Worm (Caenorhabditis elegans) whole organism, young adult: ENCODE results near the gene F44F4.3.
A peak's percentile ranks its signal among the peaks of the same experiment; 100 is the strongest.

ENCODE experiments used
- B0019.2 ChIP-seq: fragments of 200-800 bp; sonication (Bioruptor generic); conservative IDR thresholded peaks from 2 replicates; pipeline ENCODE4 v1.3.6; 2022; ENCODE audit warnings: missing genetic modification reagents, missing genetic modification characterization, missing compliant biosample characterization
- C06A6.2 ChIP-seq: fragments of 200-800 bp; sonication (Bioruptor generic); conservative IDR thresholded peaks from 2 replicates; pipeline ENCODE4 v1.3.6; 2022; ENCODE audit warnings: missing genetic modification characterization, missing compliant biosample characterization
- C17E4.6 ChIP-seq: fragments of 200-800 bp; sonication (Bioruptor generic); IDR thresholded peaks from 2 replicates; pipeline ENCODE4 v1.3.6; 2022; ENCODE audit warnings: missing genetic modification reagents, missing genetic modification characterization, missing compliant biosample characterization
- D2030.7 ChIP-seq: fragments of 200-800 bp; sonication (Bioruptor generic); IDR thresholded peaks from 2 replicates; pipeline ENCODE4 v1.3.6; 2022; ENCODE audit warnings: missing genetic modification reagents, missing genetic modification characterization, missing compliant biosample characterization
- F37B4.10 ChIP-seq: fragments of 200-800 bp; sonication (Bioruptor generic); IDR thresholded peaks from 2 replicates; pipeline ENCODE4 v1.3.6; 2022; ENCODE audit warnings: missing genetic modification characterization, missing compliant biosample characterization
- F57A8.1 ChIP-seq: fragments of 200-800 bp; sonication (Bioruptor generic); optimal IDR thresholded peaks from 2 replicates; lab custom pipeline; 2018; ENCODE audit warnings: mild to moderate bottlenecking, missing genetic modification characterization, moderate library complexity, missing compliant biosample characterization
- F57C9.4 ChIP-seq: sonication (generic microtip); optimal IDR thresholded peaks from 2 replicates; lab custom pipeline; 2017; ENCODE audit warnings: mild to moderate bottlenecking, missing genetic modification characterization, missing compliant biosample characterization
- K11D2.4 ChIP-seq: fragments of 200-800 bp; sonication (Bioruptor generic); IDR thresholded peaks from 2 replicates; pipeline ENCODE4 v1.3.6; 2022; ENCODE audit warnings: missing genetic modification reagents, missing genetic modification characterization, missing compliant biosample characterization
- K12H6.12 ChIP-seq: fragments of 200-800 bp; sonication (Bioruptor generic); optimal IDR thresholded peaks from 2 replicates; lab custom pipeline; 2018; ENCODE audit warnings: mild to moderate bottlenecking, missing genetic modification characterization, missing compliant biosample characterization
- Y53G8AR.9 ChIP-seq: fragments of 200-800 bp; sonication (Bioruptor generic); conservative IDR thresholded peaks from 2 replicates; pipeline ENCODE4 v1.3.6; 2022; ENCODE audit warnings: missing genetic modification reagents, missing genetic modification characterization, missing compliant biosample characterization
- Y56A3A.18 ChIP-seq: fragments of 200-800 bp; sonication (Bioruptor generic); IDR thresholded peaks from 2 replicates; pipeline ENCODE4 v1.3.6; 2022; ENCODE audit warnings: missing genetic modification reagents, missing genetic modification characterization, missing compliant biosample characterization
- ama-1 ChIP-seq, 3 experiments: fragments of 150-350 bp in 1 of 3; sonication (generic microtip) in 2 of 3; optimal IDR thresholded peaks; 2 replicates each; lab custom pipeline; 2014 to 2018; ENCODE audit warnings: missing biosample characterization in 2 of 3, missing genetic modification characterization in 2 of 3, missing genetic modification reagents in 2 of 3
- aptf-3 ChIP-seq: fragments of 200-800 bp; sonication (Bioruptor generic); IDR thresholded peaks from 2 replicates; pipeline ENCODE4 v1.3.6; 2022; ENCODE audit warnings: missing genetic modification characterization, missing compliant biosample characterization
- attf-3 ChIP-seq: fragments of 200-800 bp; sonication (Bioruptor generic); conservative IDR thresholded peaks from 2 replicates; pipeline ENCODE4 v1.3.6; 2022; ENCODE audit warnings: missing genetic modification reagents, missing genetic modification characterization, missing compliant biosample characterization
- bed-2 ChIP-seq: fragments of 200-800 bp; sonication (Bioruptor generic); IDR thresholded peaks from 2 replicates; pipeline ENCODE4 v1.3.6; 2022; ENCODE audit warnings: missing genetic modification reagents, missing genetic modification characterization, missing compliant biosample characterization
- ccch-3 ChIP-seq: fragments of 200-800 bp; sonication (Bioruptor generic); optimal IDR thresholded peaks from 2 replicates; lab custom pipeline; 2018; ENCODE audit warnings: mild to moderate bottlenecking, missing genetic modification characterization, missing compliant biosample characterization
- cebp-2 ChIP-seq: fragments of 200-800 bp; sonication (Bioruptor generic); IDR thresholded peaks from 2 replicates; pipeline ENCODE4 v1.3.6; 2022; ENCODE audit warnings: missing genetic modification characterization, missing compliant biosample characterization
- ceh-27 ChIP-seq: fragments of 200-800 bp; sonication (Bioruptor generic); optimal IDR thresholded peaks from 2 replicates; lab custom pipeline; 2018; ENCODE audit warnings: mild to moderate bottlenecking, missing genetic modification characterization, moderate library complexity, missing compliant biosample characterization
- ceh-40 ChIP-seq: fragments of 200-800 bp; sonication (Bioruptor generic); IDR thresholded peaks from 2 replicates; pipeline ENCODE4 v1.3.6; 2022; ENCODE audit warnings: missing genetic modification characterization, missing compliant biosample characterization
- ceh-58 ChIP-seq: fragments of 200-800 bp; sonication (Bioruptor generic); IDR thresholded peaks from 2 replicates; pipeline ENCODE4 v1.3.6; 2022; ENCODE audit warnings: missing genetic modification characterization, missing compliant biosample characterization
- ceh-91 ChIP-seq: fragments of 200-800 bp; sonication (Bioruptor generic); IDR thresholded peaks from 2 replicates; pipeline ENCODE4 v1.3.6; 2022; ENCODE audit warnings: missing genetic modification reagents, missing genetic modification characterization, missing compliant biosample characterization
- dpff-1 ChIP-seq: sonication (generic microtip); optimal IDR thresholded peaks from 2 replicates; lab custom pipeline; 2017; ENCODE audit warnings: mild to moderate bottlenecking, missing genetic modification characterization, missing compliant biosample characterization
- dpl-1 ChIP-seq: fragments of 150-350 bp; optimal IDR thresholded peaks from 2 replicates; lab custom pipeline; 2014; ENCODE audit warnings: missing biosample characterization, missing genetic modification reagents, missing genetic modification characterization
- egl-44 ChIP-seq: fragments of 200-800 bp; sonication (Bioruptor generic); IDR thresholded peaks from 2 replicates; pipeline ENCODE4 v1.3.6; 2022; ENCODE audit warnings: missing genetic modification reagents, missing genetic modification characterization, missing compliant biosample characterization
- gei-17 ChIP-seq: fragments of 200-800 bp; sonication (Bioruptor generic); optimal IDR thresholded peaks from 2 replicates; lab custom pipeline; 2018; ENCODE audit warnings: mild to moderate bottlenecking, missing genetic modification characterization, missing compliant biosample characterization
- him-1 ChIP-seq: sonication (generic microtip); optimal IDR thresholded peaks from 2 replicates; lab custom pipeline; 2016; ENCODE audit warnings: missing genotype, missing genetic modification reagents, missing genetic modification characterization, missing compliant biosample characterization
- hlh-12 ChIP-seq: sonication (generic microtip); optimal IDR thresholded peaks from 2 replicates; lab custom pipeline; 2016; ENCODE audit warnings: missing genetic modification characterization, missing compliant biosample characterization
- lin-26 ChIP-seq: fragments of 200-800 bp; sonication (Bioruptor generic); IDR thresholded peaks from 2 replicates; pipeline ENCODE4 v1.3.6; 2022; ENCODE audit warnings: missing genetic modification reagents, missing genetic modification characterization, missing compliant biosample characterization
- lin-35 ChIP-seq, 3 experiments: fragments of 150-350 bp in 2 of 3; sonication (generic microtip) in 1 of 3; optimal IDR thresholded peaks; 2 replicates each; lab custom pipeline; 2014 to 2018; ENCODE audit warnings: missing biosample characterization in 3 of 3, missing genetic modification characterization in 3 of 3, missing genetic modification reagents in 3 of 3
- madf-10 ChIP-seq: sonication (generic microtip); optimal IDR thresholded peaks from 2 replicates; lab custom pipeline; 2016; ENCODE audit warnings: mild to moderate bottlenecking, missing genetic modification characterization, missing compliant biosample characterization
- nfyb-1 ChIP-seq: fragments of 200-800 bp; sonication (Bioruptor generic); IDR thresholded peaks from 2 replicates; pipeline ENCODE4 v1.3.6; 2022; ENCODE audit warnings: missing genetic modification reagents, missing genetic modification characterization, missing compliant biosample characterization
- nhr-27 ChIP-seq: fragments of 200-800 bp; sonication (Bioruptor generic); optimal IDR thresholded peaks from 2 replicates; lab custom pipeline; 2018; ENCODE audit warnings: mild to moderate bottlenecking, missing genetic modification characterization, moderate library complexity, missing compliant biosample characterization
- pha-4 ChIP-seq: fragments of 150-350 bp; sonication (generic microtip); optimal IDR thresholded peaks from 2 replicates; lab custom pipeline; 2014; ENCODE audit warnings: missing biosample characterization, missing genetic modification reagents, missing genetic modification characterization
- rcor-1 ChIP-seq: fragments of 200-800 bp; sonication (Bioruptor generic); IDR thresholded peaks from 2 replicates; pipeline ENCODE4 v1.3.6; 2022; ENCODE audit warnings: missing genetic modification reagents, missing genetic modification characterization, missing compliant biosample characterization
- repo-1 ChIP-seq: sonication (generic microtip); optimal IDR thresholded peaks from 2 replicates; lab custom pipeline; 2017; ENCODE audit warnings: mild to moderate bottlenecking, missing genetic modification characterization, missing compliant biosample characterization
- snpc-1.3 ChIP-seq: sonication (generic microtip); optimal IDR thresholded peaks from 2 replicates; lab custom pipeline; 2017; ENCODE audit warnings: missing genetic modification characterization, mild to moderate bottlenecking, missing compliant biosample characterization, antibody characterized with exemption, moderate library complexity, missing genotype, missing genetic modification reagents; ENCODE audit not compliant: insufficient read depth
- snpc-4 ChIP-seq, 5 experiments: fragments of 150-350 bp in 1 of 5; sonication (generic microtip) in 4 of 5; optimal IDR thresholded peaks; 2 replicates each; lab custom pipeline; 2014 to 2018; ENCODE audit warnings: missing genetic modification characterization in 5 of 5, missing biosample characterization in 3 of 5, antibody characterized with exemption in 2 of 5, mild to moderate bottlenecking in 2 of 5, missing compliant biosample characterization in 2 of 5, missing genotype in 2 of 5, moderate library complexity in 2 of 5, missing genetic modification reagents in 1 of 5
- sptf-2 ChIP-seq: fragments of 200-800 bp; sonication (Bioruptor generic); optimal IDR thresholded peaks from 2 replicates; lab custom pipeline; 2018; ENCODE audit warnings: mild to moderate bottlenecking, missing genetic modification characterization, missing compliant biosample characterization
- tlf-1 ChIP-seq: fragments of 200-800 bp; sonication (Bioruptor generic); optimal IDR thresholded peaks from 2 replicates; lab custom pipeline; 2018; ENCODE audit warnings: mild to moderate bottlenecking, missing genetic modification characterization, missing compliant biosample characterization
- zfh-2 ChIP-seq: fragments of 200-800 bp; sonication (Bioruptor generic); conservative IDR thresholded peaks from 2 replicates; pipeline ENCODE4 v1.3.6; 2022; ENCODE audit warnings: missing genetic modification reagents, missing genetic modification characterization, missing compliant biosample characterization
- ztf-18 ChIP-seq: sonication (generic microtip); optimal IDR thresholded peaks from 2 replicates; lab custom pipeline; 2016; ENCODE audit warnings: missing genotype, mild to moderate bottlenecking, missing genetic modification characterization, missing compliant biosample characterization
- ztf-28 ChIP-seq: fragments of 200-800 bp; sonication (Bioruptor generic); IDR thresholded peaks from 2 replicates; pipeline ENCODE4 v1.3.6; 2022; ENCODE audit warnings: missing genetic modification reagents, missing genetic modification characterization, missing compliant biosample characterization

The F44F4.3 gene

DNA sequence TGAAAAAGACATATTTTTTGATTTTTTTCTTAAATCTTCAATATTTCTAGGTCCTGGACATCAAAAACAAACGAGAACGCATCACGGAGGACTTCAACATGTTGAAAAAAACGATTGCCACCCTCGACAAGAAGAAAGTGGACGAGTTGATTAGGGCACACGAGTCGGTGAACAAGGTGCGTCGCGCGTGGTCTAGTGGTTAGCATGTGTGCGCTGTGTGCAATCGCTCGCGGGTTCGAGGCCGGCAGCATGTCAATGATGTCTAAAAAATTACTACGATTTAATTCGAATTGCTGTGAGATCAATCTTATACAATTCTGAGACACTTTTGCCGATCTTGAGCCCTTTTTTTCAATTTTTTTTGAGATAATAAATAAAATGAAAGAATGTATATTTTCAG, 45.7 kb downstream of the F44F4.3 start (continued):
- TF ChIP-seq K12H6.12 (tag; lab: Kevin White, UChicago) = peak; percentile 65
- peak; percentile 79 for TF ChIP-seq ztf-18
- TF ChIP-seq bed-2 (GFP tag; lab: Robert Waterston, UW) = 0 out of 2 replicates have a peak, but pooled peaks have one; percentile 36
- no peak for TF ChIP-seq dpff-1 (tag; lab: Kevin White, UChicago)
- TF ChIP-seq aptf-3 = peak; percentile 61; the same call in 1 of the 2 replicates
- peak; percentile 92 for TF ChIP-seq lin-26 (GFP tag; lab: Robert Waterston, UW)
- TF ChIP-seq ama-1 (optimal IDR thresholded peaks at IDR 0.05; lab: Kevin White, UChicago) = no peak
- TF ChIP-seq ama-1 (GFP tag; optimal IDR thresholded peaks at IDR 0.05; lab: Kevin White, UChicago) = peak; percentile 62 to 67
- TF ChIP-seq pha-4 (tag; lab: Kevin White, UChicago) = no peak
- TF ChIP-seq C06A6.2 (GFP tag; lab: Robert Waterston, UW) = 0 out of 2 replicates have a peak, but pooled peaks have one; percentile 36
- TF ChIP-seq dpl-1 (GFP tag; lab: Kevin White, UChicago) = no peak
- TF ChIP-seq ceh-27 = peak; percentile 92
- TF ChIP-seq ztf-28 (GFP tag; lab: Robert Waterston, UW) = peak; percentile 63; the same call in 1 of the 2 replicates
- peak; percentile 59; the same call in 1 of the 2 replicates for TF ChIP-seq attf-3 (GFP tag; lab: Robert Waterston, UW)
- peak; percentile 76 for TF ChIP-seq C17E4.6 (GFP tag; lab: Robert Waterston, UW)
- peak; percentile 91 for TF ChIP-seq him-1
- no peak for TF ChIP-seq nhr-27 (tag; lab: Kevin White, UChicago)
- TF ChIP-seq ceh-40 (GFP tag; lab: Robert Waterston, UW) = peak; percentile 69; the same call in 1 of the 2 replicates
- peak; percentile 63; the same call in 1 of the 2 replicates for TF ChIP-seq egl-44 (GFP tag; lab: Robert Waterston, UW)
- peak; percentile 24 for TF ChIP-seq sptf-2 (GFP tag; lab: Kevin White, UChicago)
- peak; percentile 88 for TF ChIP-seq Y53G8AR.9 (GFP tag; lab: Robert Waterston, UW)
- no peak for TF ChIP-seq F37B4.10 (GFP tag; lab: Robert Waterston, UW)
- peak; percentile 43 for TF ChIP-seq D2030.7 (GFP tag; lab: Robert Waterston, UW)
- TF ChIP-seq madf-10 (tag; lab: Kevin White, UChicago) = peak; percentile 82
- peak; percentile 59 for TF ChIP-seq tlf-1 (GFP tag; lab: Kevin White, UChicago)
- peak; percentile 75 for TF ChIP-seq snpc-4 (GFP tag; optimal IDR thresholded peaks at IDR 0.05; lab: Kevin White, UChicago)
- TF ChIP-seq snpc-4 (tag; optimal IDR thresholded peaks at IDR 0.05; lab: Kevin White, UChicago) = peak; percentile 24 to 78 (median 72)
- TF ChIP-seq Y56A3A.18 (GFP tag; lab: Robert Waterston, UW) = 0 out of 2 replicates have a peak, but pooled peaks have one; percentile 61
- TF ChIP-seq gei-17 = no peak
- peak; percentile 69 for TF ChIP-seq F57A8.1 (GFP tag; lab: Kevin White, UChicago)
- peak; percentile 23 for TF ChIP-seq hlh-12
- peak; percentile 64 for TF ChIP-seq zfh-2
- TF ChIP-seq rcor-1 (GFP tag; lab: Robert Waterston, UW) = peak; percentile 65; the same call in 1 of the 2 replicates

ce11 chrII:10838550-10838949, 47.2 kb downstream of the F44F4.3 start:
- TF ChIP-seq nfyb-1 (GFP tag; lab: Robert Waterston, UW) = peak; percentile 30; the same call in 1 of the 2 replicates
- no peak for TF ChIP-seq ceh-91 (GFP tag; lab: Robert Waterston, UW)

DNA sequence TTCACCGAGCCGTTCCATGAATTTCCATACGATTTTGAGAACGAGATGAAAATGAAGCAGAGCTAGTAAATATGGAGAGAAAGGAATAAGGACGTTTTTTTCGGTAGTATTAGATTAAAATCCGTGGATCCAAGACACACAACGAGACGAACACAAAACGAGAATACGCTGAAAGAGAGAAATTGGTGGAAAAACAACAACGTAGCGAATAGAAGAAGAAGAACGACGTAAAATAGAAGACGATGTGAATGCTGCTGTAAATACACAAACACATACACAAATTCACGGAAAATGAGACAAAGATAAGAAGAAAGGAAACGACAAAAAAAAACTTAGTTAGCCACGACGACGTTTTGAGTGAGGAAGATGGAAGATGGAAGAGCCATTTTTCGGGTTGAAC, 51.0 kb downstream of the F44F4.3 start:
- no peak for TF ChIP-seq K12H6.12 (tag; lab: Kevin White, UChicago)
- TF ChIP-seq ceh-40 (GFP tag; lab: Robert Waterston, UW) = no peak
- TF ChIP-seq ccch-3 (GFP tag; lab: Kevin White, UChicago) = no peak
- TF ChIP-seq gei-17 = no peak
- TF ChIP-seq F57C9.4 (tag; lab: Kevin White, UChicago) = no peak
- TF ChIP-seq nfyb-1 (GFP tag; lab: Robert Waterston, UW) = no peak
- no peak for TF ChIP-seq nhr-27 (tag; lab: Kevin White, UChicago)
- TF ChIP-seq cebp-2 (GFP tag; lab: Robert Waterston, UW) = no peak
- TF ChIP-seq ceh-58 (GFP tag; lab: Robert Waterston, UW) = no peak
- no peak for TF ChIP-seq hlh-12
- no peak for TF ChIP-seq K11D2.4
- no peak for TF ChIP-seq B0019.2
- no peak for TF ChIP-seq ceh-91 (GFP tag; lab: Robert Waterston, UW)
- TF ChIP-seq repo-1 (tag; lab: Kevin White, UChicago) = no peak
- TF ChIP-seq ceh-27 = no peak
- no peak for TF ChIP-seq rcor-1 (GFP tag; lab: Robert Waterston, UW)
- no peak for TF ChIP-seq snpc-1.3
- no peak for TF ChIP-seq lin-35 (GFP tag; optimal IDR thresholded peaks at IDR 0.05; lab: Kevin White, UChicago)
